Worm (Caenorhabditis elegans): ENCODE measurements around the gene srx-42.

DNA sequence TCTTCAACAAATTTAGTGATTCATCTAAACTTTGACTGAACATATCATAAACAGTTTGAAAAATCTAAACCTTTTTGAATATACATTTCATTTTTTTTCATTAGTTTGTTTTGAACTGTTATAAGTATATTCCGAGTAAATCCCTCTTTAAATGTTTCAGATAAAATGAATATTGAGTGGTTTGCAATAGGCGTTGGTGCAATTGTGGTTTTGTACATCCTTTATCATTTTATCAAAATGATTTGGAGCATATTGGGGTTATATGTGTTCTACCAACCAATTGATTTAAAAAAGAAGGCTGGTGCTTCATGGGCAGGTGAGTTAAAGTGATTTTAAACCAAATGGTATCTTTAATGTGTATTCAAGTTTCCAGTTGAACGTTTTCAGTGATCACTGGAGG lies 16.4 kb upstream of the srx-42 start, which contains the start of gene stdh-3:
- TF ChIP-seq pha-4 (tag; optimal IDR thresholded peaks at IDR 0.05) (no peak), rnt-1 (tag; optimal IDR thresholded peaks at IDR 0.05) (no peak), ceh-14 (tag; optimal IDR thresholded peaks at IDR 0.05) (no peak), ttx-3 (tag; optimal IDR thresholded peaks at IDR 0.05) (no peak), ama-1 (optimal IDR thresholded peaks at IDR 0.05) (no peak), nhr-11 (tag; optimal IDR thresholded peaks at IDR 0.05) (no peak), elt-2 (tag; optimal IDR thresholded peaks at IDR 0.05) (no peak), pqm-1 (tag; optimal IDR thresholded peaks at IDR 0.05) (no peak), pha-2 (tag; optimal IDR thresholded peaks at IDR 0.05) (no peak), ceh-9 (tag; optimal IDR thresholded peaks at IDR 0.05) (no peak), unc-3 (GFP tag; conservative IDR thresholded peaks at IDR 0.05) (no peak), unc-3 (tag; optimal IDR thresholded peaks at IDR 0.05) (no peak), ceh-34 (tag; optimal IDR thresholded peaks at IDR 0.05) (no peak), sox-2 (GFP tag; IDR thresholded peaks at IDR 0.05) (no peak)
